Fruit fly (Drosophila melanogaster): Measurements from ENCODE around the gene CD98hc.

DNA sequence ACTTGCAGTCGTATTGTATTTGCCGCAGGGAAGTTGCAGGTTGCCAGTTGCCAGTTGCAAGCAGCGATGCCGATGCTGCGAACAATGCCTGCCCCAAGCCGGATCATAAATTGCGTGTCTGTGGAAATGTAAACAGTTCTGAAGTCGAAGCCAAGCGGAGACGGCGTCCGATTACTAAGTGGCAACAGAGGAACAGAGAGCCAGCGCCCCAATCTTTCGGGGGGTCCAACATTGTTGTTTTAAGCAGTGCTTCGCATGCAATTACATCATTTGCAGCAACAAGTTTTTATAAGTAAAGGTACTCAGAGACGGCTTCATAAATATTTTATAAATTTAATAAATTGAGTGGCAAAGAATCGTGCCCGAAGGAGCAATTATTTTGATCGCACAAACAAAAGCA is 23.8 kb downstream of the CD98hc start:
- TF ChIP-seq CG8478 (optimal IDR thresholded peaks at IDR 0.05) (no peak), CTCF (optimal IDR thresholded peaks at IDR 0.05) (no peak)

Measured in S2 (cell line).